Worm (Caenorhabditis elegans): ENCODE results near the gene syg-2.
A peak's percentile ranks its signal among the peaks of the same experiment; 100 is the strongest.

DNA sequence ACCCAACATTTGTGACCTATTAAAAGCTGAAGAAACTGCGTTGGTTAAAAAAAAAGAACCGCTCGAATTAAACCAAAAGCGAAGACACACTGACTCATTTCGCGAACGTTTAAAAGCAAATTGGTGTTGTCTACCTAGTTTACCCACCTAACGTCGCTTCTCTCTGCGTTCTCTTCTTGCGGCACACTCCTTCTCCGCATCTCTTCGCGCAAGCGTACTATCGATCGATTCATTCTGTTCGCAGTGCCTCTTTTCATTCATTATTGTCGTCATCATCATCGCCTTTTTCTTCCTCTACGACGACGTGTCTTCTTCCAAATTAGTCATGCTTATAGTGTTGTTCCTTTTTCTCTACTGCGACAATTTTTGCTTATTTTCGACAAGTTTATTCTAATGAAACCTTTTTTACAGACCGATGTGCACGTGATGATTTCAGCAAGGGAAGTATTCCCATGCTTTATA lies 56.4 kb downstream of the syg-2 start, which contains the start of gene atrn-1:
- no peak for TF ChIP-seq ama-1 (optimal IDR thresholded peaks at IDR 0.05)
- TF ChIP-seq ceh-28 (tag; optimal IDR thresholded peaks at IDR 0.05): peak; percentile 49
- TF ChIP-seq ZK546.5 (tag; optimal IDR thresholded peaks at IDR 0.05): no peak
- TF ChIP-seq fos-1 (tag; optimal IDR thresholded peaks at IDR 0.05): peak; percentile 34
- TF ChIP-seq unc-62 (GFP tag; optimal IDR thresholded peaks at IDR 0.05): no peak
- no peak for TF ChIP-seq unc-39 (tag; optimal IDR thresholded peaks at IDR 0.05)
- TF ChIP-seq elt-1 (tag; optimal IDR thresholded peaks at IDR 0.05): no peak
- no peak for TF ChIP-seq skn-1 (tag; optimal IDR thresholded peaks at IDR 0.05)
- no peak for TF ChIP-seq nfya-1 (tag; optimal IDR thresholded peaks at IDR 0.05; ENCODE audit: insufficient read depth)
- TF ChIP-seq lin-39 (tag; optimal IDR thresholded peaks at IDR 0.05): no peak
- no peak for TF ChIP-seq ztf-11 (tag; optimal IDR thresholded peaks at IDR 0.05)
- no peak for TF ChIP-seq egl-27 (tag; optimal IDR thresholded peaks at IDR 0.05)
